Fruit fly (Drosophila melanogaster) whole organism, embryonic: ENCODE measurements around the gene CG7231.

Source experiments
- ATbp ChIP-seq: fragments of 200-800 bp; sonication (Bioruptor generic); optimal IDR thresholded peaks from 2 replicates; lab custom pipeline; 2017; ENCODE audit warnings: missing biosample characterization, mild to moderate bottlenecking, missing genetic modification characterization, missing genetic modification reagents
- Antp ChIP-seq: fragments of 200-800 bp; sonication (Bioruptor generic); optimal IDR thresholded peaks from 3 replicates; lab custom pipeline; 2016; ENCODE audit warnings: missing biosample characterization, missing genetic modification characterization
- CG10267 ChIP-seq: fragments of 200-800 bp; sonication (Bioruptor generic); optimal IDR thresholded peaks from 2 replicates; lab custom pipeline; 2018; ENCODE audit warnings: missing biosample characterization, mild to moderate bottlenecking, missing genetic modification characterization, moderate library complexity
- CG11456 ChIP-seq: fragments of 200-800 bp; sonication (Bioruptor generic); IDR thresholded peaks from 3 replicates; pipeline ENCODE4 v1.3.6; 2022; ENCODE audit warnings: missing biosample characterization, missing genetic modification characterization
- CG11696 ChIP-seq: fragments of 200-800 bp; sonication (Bioruptor generic); IDR thresholded peaks from 2 replicates; pipeline ENCODE4 v1.3.6; 2022; ENCODE audit warnings: missing biosample characterization, missing genetic modification characterization
- CG11723 ChIP-seq: fragments of 200-800 bp; sonication (Bioruptor generic); optimal IDR thresholded peaks from 2 replicates; lab custom pipeline; 2017; ENCODE audit warnings: missing biosample characterization, mild to moderate bottlenecking, missing genetic modification characterization
- CG15269 ChIP-seq: fragments of 200-800 bp; sonication (Bioruptor generic); optimal IDR thresholded peaks from 2 replicates; lab custom pipeline; 2018; ENCODE audit warnings: missing biosample characterization, mild to moderate bottlenecking, missing genetic modification characterization, moderate library complexity
- CG16779 ChIP-seq: fragments of 200-800 bp; sonication (Bioruptor generic); IDR thresholded peaks from 2 replicates; pipeline ENCODE4 v1.3.6; 2022; ENCODE audit warnings: missing biosample characterization, missing genetic modification characterization
- CG17328 ChIP-seq: fragments of 200-800 bp; sonication (Bioruptor generic); IDR thresholded peaks from 2 replicates; pipeline ENCODE4 v1.3.6; 2022; ENCODE audit warnings: missing biosample characterization, missing genetic modification characterization
- CG17829 ChIP-seq: fragments of 200-800 bp; optimal IDR thresholded peaks from 2 replicates; lab custom pipeline; 2019; ENCODE audit warnings: missing biosample characterization, mild to moderate bottlenecking, missing genetic modification characterization, moderate library complexity
- CG32772 ChIP-seq: fragments of 200-800 bp; sonication (Bioruptor generic); IDR thresholded peaks from 2 replicates; pipeline ENCODE4 v1.3.6; 2022; ENCODE audit warnings: missing biosample characterization, missing genetic modification characterization
- CG33557 ChIP-seq: fragments of 200-800 bp; sonication (Bioruptor generic); optimal IDR thresholded peaks from 2 replicates; lab custom pipeline; 2019; ENCODE audit warnings: missing biosample characterization, mild to moderate bottlenecking, missing genetic modification characterization, moderate library complexity
- CG6854 ChIP-seq: fragments of 200-800 bp; sonication (Bioruptor generic); optimal IDR thresholded peaks from 3 replicates; lab custom pipeline; 2017; ENCODE audit warnings: missing biosample characterization, mild to moderate bottlenecking, missing genetic modification characterization
- CG9215 ChIP-seq: fragments of 200-800 bp; sonication (Bioruptor generic); IDR thresholded peaks from 2 replicates; pipeline ENCODE4 v1.3.6; 2022; ENCODE audit warnings: missing biosample characterization, missing genetic modification characterization
- CG9727 ChIP-seq: fragments of 200-800 bp; sonication (Bioruptor generic); optimal IDR thresholded peaks from 3 replicates; lab custom pipeline; 2017; ENCODE audit warnings: missing biosample characterization, mild to moderate bottlenecking, missing genetic modification characterization
- CTCF ChIP-seq: fragments of 200-800 bp; sonication (Bioruptor generic); optimal IDR thresholded peaks from 2 replicates; lab custom pipeline; 2017; ENCODE audit warnings: missing biosample characterization, mild to moderate bottlenecking, missing genetic modification characterization, moderate library complexity
- CrebB ChIP-seq: fragments of 200-800 bp; sonication (Bioruptor generic); optimal IDR thresholded peaks from 3 replicates; lab custom pipeline; 2018; ENCODE audit warnings: missing biosample characterization, mild to moderate bottlenecking, missing genetic modification characterization
- D19B ChIP-seq: fragments of 200-800 bp; sonication (Bioruptor generic); optimal IDR thresholded peaks from 2 replicates; lab custom pipeline; 2017; ENCODE audit warnings: missing biosample characterization, mild to moderate bottlenecking, missing genetic modification characterization
- Dek ChIP-seq: fragments of 200-800 bp; sonication (Bioruptor generic); optimal IDR thresholded peaks from 3 replicates; lab custom pipeline; 2019; ENCODE audit warnings: missing biosample characterization, mild to moderate bottlenecking, missing genetic modification characterization, moderate library complexity
- Dll ChIP-seq: fragments of 200-800 bp; sonication (Bioruptor generic); IDR thresholded peaks from 4 replicates; pipeline ENCODE4 v1.3.6; 2022; ENCODE audit warnings: missing biosample characterization, missing genetic modification characterization; ENCODE audit not compliant: partially characterized antibody
- E2f2 ChIP-seq: fragments of 200-800 bp; sonication (Bioruptor generic); IDR thresholded peaks from 2 replicates; pipeline ENCODE4 v1.3.6; 2022; ENCODE audit warnings: missing biosample characterization, missing genetic modification characterization
- Eip74EF ChIP-seq, 2 experiments: fragments of 200-800 bp in 1 of 2; fragments of >200 bp in 1 of 2; sonication (Bioruptor generic) in 1 of 2; optimal IDR thresholded peaks; 2 replicates each; lab custom pipeline; 2017 to 2019; ENCODE audit warnings: missing biosample characterization in 2 of 2, missing genetic modification characterization in 2 of 2, mild to moderate bottlenecking in 1 of 2, moderate library complexity in 1 of 2
- HLH3B ChIP-seq: fragments of 200-800 bp; sonication (Bioruptor generic); IDR thresholded peaks from 2 replicates; pipeline ENCODE4 v1.3.6; 2022; ENCODE audit warnings: missing biosample characterization, missing genetic modification characterization
- Hey ChIP-seq: fragments of 200-800 bp; sonication (Bioruptor generic); optimal IDR thresholded peaks from 3 replicates; lab custom pipeline; 2018; ENCODE audit warnings: missing biosample characterization, mild to moderate bottlenecking, missing genetic modification characterization
- HmgZ ChIP-seq: fragments of 200-800 bp; sonication (Bioruptor generic); optimal IDR thresholded peaks from 2 replicates; lab custom pipeline; 2018; ENCODE audit warnings: missing biosample characterization, mild to moderate bottlenecking, missing genetic modification characterization
- Hr39 ChIP-seq: fragments of >200 bp; optimal IDR thresholded peaks from 2 replicates; lab custom pipeline; 2017
- Hsf ChIP-seq: fragments of 200-800 bp; sonication (Bioruptor generic); optimal IDR thresholded peaks from 3 replicates; lab custom pipeline; 2016; ENCODE audit warnings: missing biosample characterization, missing genetic modification characterization
- Mad ChIP-seq: fragments of 200-800 bp; sonication (Bioruptor generic); optimal IDR thresholded peaks from 2 replicates; lab custom pipeline; 2016; ENCODE audit warnings: missing biosample characterization, missing genetic modification characterization
- Poxn ChIP-seq: fragments of 200-800 bp; sonication (Bioruptor generic); IDR thresholded peaks from 2 replicates; pipeline ENCODE4 v1.3.6; 2022; ENCODE audit warnings: missing biosample characterization, missing genetic modification characterization
- Sry-β ChIP-seq: fragments of 200-800 bp; sonication (Bioruptor generic); optimal IDR thresholded peaks from 2 replicates; lab custom pipeline; 2018; ENCODE audit warnings: missing biosample characterization, mild to moderate bottlenecking, missing genetic modification characterization, moderate library complexity
- Tbp ChIP-seq: fragments of >200 bp; optimal IDR thresholded peaks from 2 replicates; lab custom pipeline; 2018; ENCODE audit warnings: missing biosample characterization, missing genetic modification characterization
- ac ChIP-seq: fragments of 200-800 bp; sonication (Bioruptor generic); optimal IDR thresholded peaks from 3 replicates; lab custom pipeline; 2017; ENCODE audit warnings: missing biosample characterization, mild to moderate bottlenecking, missing genetic modification characterization
- ara ChIP-seq: fragments of 200-800 bp; sonication (Bioruptor generic); IDR thresholded peaks from 2 replicates; pipeline ENCODE4 v1.3.6; 2022; ENCODE audit warnings: missing biosample characterization, missing genetic modification characterization
- ase ChIP-seq: fragments of 200-800 bp; sonication (Bioruptor generic); IDR thresholded peaks from 3 replicates; pipeline ENCODE4 v1.3.6; 2022; ENCODE audit warnings: missing biosample characterization, missing genetic modification characterization
- br ChIP-seq: fragments of >200 bp; optimal IDR thresholded peaks from 2 replicates; lab custom pipeline; 2017
- cg ChIP-seq: fragments of 200-800 bp; sonication (Bioruptor generic); optimal IDR thresholded peaks from 3 replicates; lab custom pipeline; 2019; ENCODE audit warnings: missing biosample characterization, mild to moderate bottlenecking, missing genetic modification characterization, moderate library complexity
- cwo ChIP-seq: fragments of 200-800 bp; sonication (Bioruptor generic); optimal IDR thresholded peaks from 3 replicates; lab custom pipeline; 2017; ENCODE audit warnings: missing biosample characterization, missing genetic modification characterization, mild to moderate bottlenecking, moderate library complexity, missing genetic modification reagents
- dati ChIP-seq: fragments of 200-800 bp; sonication (Bioruptor generic); IDR thresholded peaks from 2 replicates; pipeline ENCODE4 v1.3.6; 2022; ENCODE audit warnings: missing biosample characterization, missing genetic modification characterization
- dysf ChIP-seq: fragments of 200-800 bp; sonication (Bioruptor generic); IDR thresholded peaks from 3 replicates; pipeline ENCODE4 v1.3.6; 2022; ENCODE audit warnings: missing biosample characterization, missing genetic modification characterization
- fd64A ChIP-seq: fragments of 200-800 bp; sonication (Bioruptor generic); optimal IDR thresholded peaks from 3 replicates; lab custom pipeline; 2018; ENCODE audit warnings: missing biosample characterization, mild to moderate bottlenecking, missing genetic modification characterization
- fu2 ChIP-seq: fragments of 200-800 bp; sonication (Bioruptor generic); optimal IDR thresholded peaks from 2 replicates; lab custom pipeline; 2016; ENCODE audit warnings: missing biosample characterization, missing genetic modification characterization
- her ChIP-seq: fragments of 200-800 bp; sonication (Bioruptor generic); optimal IDR thresholded peaks from 2 replicates; lab custom pipeline; 2016; ENCODE audit warnings: missing biosample characterization, missing genetic modification characterization
- hth ChIP-seq: fragments of >200 bp; optimal IDR thresholded peaks from 2 replicates; lab custom pipeline; 2017; ENCODE audit warnings: inconsistent platforms
- luna ChIP-seq: fragments of 200-800 bp; sonication (Bioruptor generic); optimal IDR thresholded peaks from 2 replicates; lab custom pipeline; 2016; ENCODE audit warnings: missing biosample characterization, missing genetic modification characterization
- p53 ChIP-seq: fragments of 200-800 bp; sonication (Bioruptor generic); optimal IDR thresholded peaks from 2 replicates; lab custom pipeline; 2016; ENCODE audit warnings: missing biosample characterization, missing genetic modification characterization
- psq ChIP-seq: fragments of 200-800 bp; sonication (Bioruptor generic); optimal IDR thresholded peaks from 2 replicates; lab custom pipeline; 2017; ENCODE audit warnings: missing biosample characterization, missing genetic modification characterization
- sd ChIP-seq: fragments of 200-800 bp; sonication (Bioruptor generic); optimal IDR thresholded peaks from 3 replicates; lab custom pipeline; 2018; ENCODE audit warnings: missing biosample characterization, mild to moderate bottlenecking, missing genetic modification characterization, moderate library complexity
- sug ChIP-seq: fragments of 200-800 bp; optimal IDR thresholded peaks from 2 replicates; lab custom pipeline; 2019; ENCODE audit warnings: missing biosample characterization, mild to moderate bottlenecking, missing genetic modification characterization, moderate library complexity
- tgo ChIP-seq: fragments of 200-800 bp; sonication (Bioruptor generic); IDR thresholded peaks from 3 replicates; pipeline ENCODE4 v1.3.6; 2022; ENCODE audit warnings: missing biosample characterization, missing genetic modification characterization
- tin ChIP-seq: fragments of 200-800 bp; sonication (Bioruptor generic); optimal IDR thresholded peaks from 3 replicates; lab custom pipeline; 2016; ENCODE audit warnings: missing biosample characterization, missing genetic modification characterization
- zfh1 ChIP-seq: fragments of 200-800 bp; sonication (Bioruptor generic); IDR thresholded peaks from 3 replicates; pipeline ENCODE4 v1.3.6; 2022; ENCODE audit warnings: missing biosample characterization, missing genetic modification characterization

The CG7231 gene

dm6 chr2L:8010602-8011455 is 27.1 kb downstream of the CG7231 start, which contains the start of the genes Glyat and Tg (continued):
- TF ChIP-seq psq (GFP tag; lab: Kevin White, UChicago) (no peak), Antp (GFP tag; lab: Kevin White, UChicago) (no peak), dati (GFP tag; lab: Robert Waterston, UW) (no peak), Dll (GFP tag; lab: Robert Waterston, UW) (peak; percentile 67; the same call in 3 of the 4 replicates), CG17328 (GFP tag; lab: Robert Waterston, UW) (0 out of 2 replicates have a peak, but pooled peaks have one; percentile 46), CG33557 (GFP tag; lab: Kevin White, UChicago) (no peak), hth (lab: Kevin White, UChicago) (no peak), Tbp (no peak), fu2 (GFP tag; lab: Kevin White, UChicago) (no peak), CG16779 (0 out of 2 replicates have a peak, but pooled peaks have one; percentile 54), fd64A (no peak), HmgZ (tag; lab: Kevin White, UChicago) (peak; percentile 21), Hsf (GFP tag; lab: Kevin White, UChicago) (no peak), Dek (tag; lab: Kevin White, UChicago) (peak; percentile 45), p53 (GFP tag; lab: Kevin White, UChicago) (no peak), Sry-β (GFP tag; lab: Kevin White, UChicago) (no peak), CG15269 (tag; lab: Kevin White, UChicago) (peak; percentile 25), D19B (no peak), CTCF (GFP tag; lab: Kevin White, UChicago) (no peak), cg (GFP tag; lab: Kevin White, UChicago) (no peak), Eip74EF (GFP tag; optimal IDR thresholded peaks at IDR 0.05; lab: Kevin White, UChicago) (peak in 1 of 2 experiments; percentile 53), ac (GFP tag; lab: Kevin White, UChicago) (no peak), br (no peak), CG11696 (GFP tag; lab: Robert Waterston, UW) (no peak), sd (peak; percentile 49), CG9727 (no peak), CG17829 (tag; lab: Kevin White, UChicago) (peak; percentile 19), luna (GFP tag; lab: Kevin White, UChicago) (no peak), ATbp (GFP tag; lab: Kevin White, UChicago) (no peak), tin (GFP tag; lab: Kevin White, UChicago) (no peak), ara (GFP tag; lab: Robert Waterston, UW) (no peak), CG32772 (GFP tag; lab: Robert Waterston, UW) (no peak), CG10267 (tag; lab: Kevin White, UChicago) (peak; percentile 8), E2f2 (GFP tag; lab: Robert Waterston, UW) (peak; percentile 92), Poxn (GFP tag; lab: Robert Waterston, UW) (no peak), HLH3B (GFP tag; lab: Robert Waterston, UW) (no peak), zfh1 (GFP tag; lab: Robert Waterston, UW) (0 out of 3 replicates have a peak, but pooled peaks have one; percentile 26), CG11456 (GFP tag; lab: Robert Waterston, UW) (0 out of 3 replicates have a peak, but pooled peaks have one; percentile 19), ase (GFP tag; lab: Robert Waterston, UW) (no peak), sug (tag; lab: Kevin White, UChicago) (peak; percentile 19), CG6854 (GFP tag; lab: Kevin White, UChicago) (no peak), CG9215 (GFP tag; lab: Robert Waterston, UW) (no peak; the same call in 1 of the 2 replicates), CrebB (tag; lab: Kevin White, UChicago) (no peak), her (peak; percentile 99), Hr39 (no peak), tgo (GFP tag; lab: Robert Waterston, UW) (no peak), cwo (peak; percentile 1), Hey (tag; lab: Kevin White, UChicago) (no peak), Mad (GFP tag; lab: Kevin White, UChicago) (no peak), CG11723 (GFP tag; lab: Kevin White, UChicago) (no peak), dysf (peak; percentile 42; the same call in 2 of the 3 replicates)
